Worm (Caenorhabditis elegans) whole organism, L1 larva: ENCODE data around the gene fipr-5.

Source experiments
- C04F5.9 ChIP-seq: sonication (generic microtip); optimal IDR thresholded peaks from 2 replicates; lab custom pipeline; 2016; ENCODE audit warnings: missing genetic modification characterization, missing compliant biosample characterization
- C16A3.4 ChIP-seq: fragments of 150-350 bp; optimal IDR thresholded peaks from 2 replicates; lab custom pipeline; 2014; ENCODE audit warnings: missing biosample characterization, missing genetic modification characterization
- C34B4.2 ChIP-seq: sonication (generic microtip); optimal IDR thresholded peaks from 2 replicates; lab custom pipeline; 2017; ENCODE audit warnings: mild to moderate bottlenecking, missing genetic modification characterization, missing compliant biosample characterization
- F16B12.6 ChIP-seq: fragments of 150-350 bp; optimal IDR thresholded peaks from 2 replicates; lab custom pipeline; 2014; ENCODE audit warnings: missing biosample characterization, missing genetic modification characterization
- Y116A8C.19 ChIP-seq: sonication (generic microtip); optimal IDR thresholded peaks from 2 replicates; lab custom pipeline; 2016; ENCODE audit warnings: missing compliant biosample characterization, missing genetic modification characterization, borderline replicate concordance
- aha-1 ChIP-seq: fragments of 150-350 bp; optimal IDR thresholded peaks from 2 replicates; lab custom pipeline; 2014; ENCODE audit warnings: missing biosample characterization, missing genetic modification characterization
- aly-2 ChIP-seq: fragments of 150-350 bp; optimal IDR thresholded peaks from 2 replicates; lab custom pipeline; 2014; ENCODE audit warnings: missing biosample characterization, missing genetic modification characterization
- ama-1 ChIP-seq: fragments of 150-350 bp; optimal IDR thresholded peaks from 2 replicates; lab custom pipeline; 2014
- ceh-8 ChIP-seq: fragments of 200-800 bp; sonication (Bioruptor generic); optimal IDR thresholded peaks from 2 replicates; lab custom pipeline; 2018; ENCODE audit warnings: mild to moderate bottlenecking, missing genetic modification characterization, moderate library complexity, missing compliant biosample characterization
- ceh-88 ChIP-seq: fragments of 200-800 bp; sonication (Bioruptor generic); IDR thresholded peaks from 2 replicates; pipeline ENCODE4 v1.3.6; 2022; ENCODE audit warnings: missing genetic modification characterization, missing compliant biosample characterization
- ceh-90 ChIP-seq: sonication (generic microtip); optimal IDR thresholded peaks from 2 replicates; lab custom pipeline; 2016; ENCODE audit warnings: missing genetic modification characterization, missing compliant biosample characterization
- ces-1 ChIP-seq: fragments of 150-350 bp; optimal IDR thresholded peaks from 2 replicates; lab custom pipeline; 2014; ENCODE audit warnings: missing biosample characterization, missing genetic modification reagents, missing genetic modification characterization
- dpl-1 ChIP-seq, 3 experiments: fragments of 150-350 bp in 2 of 3; sonication (generic microtip) in 1 of 3; optimal IDR thresholded peaks; 2 replicates each; lab custom pipeline; 2014 to 2017; ENCODE audit warnings: missing biosample characterization in 3 of 3, missing genetic modification characterization in 3 of 3, missing genetic modification reagents in 3 of 3
- efl-3 ChIP-seq: fragments of 200-800 bp; sonication (Bioruptor generic); optimal IDR thresholded peaks from 2 replicates; lab custom pipeline; 2018; ENCODE audit warnings: mild to moderate bottlenecking, missing genetic modification characterization, missing compliant biosample characterization
- egl-27 ChIP-seq, 2 experiments: fragments of 150-350 bp in 1 of 2; sonication (generic microtip); optimal IDR thresholded peaks; 3 replicates each; lab custom pipeline; 2017 to 2018; ENCODE audit warnings: missing biosample characterization in 2 of 2, missing genetic modification characterization in 2 of 2, missing genetic modification reagents in 2 of 2
- elt-2 ChIP-seq: sonication (generic microtip); optimal IDR thresholded peaks from 2 replicates; lab custom pipeline; 2016; ENCODE audit warnings: missing genetic modification characterization, mild to moderate bottlenecking, inconsistent platforms, missing compliant biosample characterization, missing genetic modification reagents
- ets-5 ChIP-seq: fragments of 200-800 bp; sonication (Bioruptor generic); IDR thresholded peaks from 2 replicates; pipeline ENCODE4 v1.3.6; 2022; ENCODE audit warnings: missing genetic modification characterization, missing compliant biosample characterization
- fkh-4 ChIP-seq: sonication (generic microtip); optimal IDR thresholded peaks from 2 replicates; lab custom pipeline; 2016; ENCODE audit warnings: missing compliant biosample characterization, missing genetic modification characterization, borderline replicate concordance
- fkh-8 ChIP-seq: sonication (generic microtip); optimal IDR thresholded peaks from 2 replicates; lab custom pipeline; 2016; ENCODE audit warnings: mild to moderate bottlenecking, missing genetic modification characterization, missing compliant biosample characterization
- grh-1 ChIP-seq: fragments of 200-800 bp; sonication (Bioruptor generic); IDR thresholded peaks from 2 replicates; pipeline ENCODE4 v1.3.6; 2022; ENCODE audit warnings: missing genetic modification reagents, missing genetic modification characterization, missing compliant biosample characterization
- hlh-4 ChIP-seq: sonication (generic microtip); optimal IDR thresholded peaks from 2 replicates; lab custom pipeline; 2016; ENCODE audit warnings: mild to moderate bottlenecking, missing genetic modification characterization, missing compliant biosample characterization
- hpl-2 ChIP-seq: fragments of 150-350 bp; optimal IDR thresholded peaks from 2 replicates; lab custom pipeline; 2014; ENCODE audit warnings: missing biosample characterization, missing genetic modification reagents, missing genetic modification characterization
- irx-1 ChIP-seq: sonication (generic microtip); optimal IDR thresholded peaks from 2 replicates; lab custom pipeline; 2016; ENCODE audit warnings: missing genetic modification characterization, missing compliant biosample characterization
- lsy-2 ChIP-seq, 2 experiments: fragments of 150-350 bp; optimal IDR thresholded peaks; 2 replicates each; lab custom pipeline; 2014; ENCODE audit warnings: missing biosample characterization in 2 of 2, missing genetic modification characterization in 2 of 2
- mdl-1 ChIP-seq, 2 experiments: fragments of 150-350 bp; optimal IDR thresholded peaks; 2 replicates each; lab custom pipeline; 2014 to 2017; ENCODE audit warnings: missing biosample characterization in 2 of 2, missing genetic modification characterization in 2 of 2, inconsistent platforms in 1 of 2
- nhr-11 ChIP-seq: fragments of 150-350 bp; optimal IDR thresholded peaks from 2 replicates; lab custom pipeline; 2014; ENCODE audit warnings: missing biosample characterization, missing genetic modification characterization
- nhr-19 ChIP-seq: fragments of 200-800 bp; sonication (Bioruptor generic); conservative IDR thresholded peaks from 2 replicates; pipeline ENCODE4 v1.3.6; 2022; ENCODE audit warnings: missing genetic modification characterization, missing compliant biosample characterization
- nhr-47 ChIP-seq: sonication (generic microtip); optimal IDR thresholded peaks from 2 replicates; lab custom pipeline; 2016; ENCODE audit warnings: mild to moderate bottlenecking, missing genetic modification characterization, moderate library complexity, missing compliant biosample characterization
- nhr-76 ChIP-seq: sonication (generic microtip); optimal IDR thresholded peaks from 2 replicates; lab custom pipeline; 2017; ENCODE audit warnings: missing biosample characterization, missing genetic modification characterization
- pax-3 ChIP-seq: fragments of 200-800 bp; sonication (Bioruptor generic); optimal IDR thresholded peaks from 2 replicates; lab custom pipeline; 2018; ENCODE audit warnings: mild to moderate bottlenecking, missing genetic modification characterization, moderate library complexity, missing compliant biosample characterization
- pqm-1 ChIP-seq: sonication (generic microtip); optimal IDR thresholded peaks from 3 replicates; lab custom pipeline; 2017; ENCODE audit warnings: missing biosample characterization, missing genetic modification characterization
- skn-1 ChIP-seq: fragments of 150-350 bp; optimal IDR thresholded peaks from 2 replicates; lab custom pipeline; 2014; ENCODE audit warnings: missing biosample characterization, missing genetic modification characterization
- snu-23 ChIP-seq: sonication (generic microtip); optimal IDR thresholded peaks from 2 replicates; lab custom pipeline; 2016; ENCODE audit warnings: missing genetic modification characterization, missing compliant biosample characterization
- swsn-7 ChIP-seq: sonication (generic microtip); optimal IDR thresholded peaks from 2 replicates; lab custom pipeline; 2016; ENCODE audit warnings: missing genetic modification characterization, missing compliant biosample characterization
- unc-62 ChIP-seq: fragments of 150-350 bp; optimal IDR thresholded peaks from 2 replicates; lab custom pipeline; 2014; ENCODE audit warnings: missing biosample characterization, missing genetic modification reagents, missing genetic modification characterization
- vab-15 ChIP-seq: sonication (generic microtip); optimal IDR thresholded peaks from 2 replicates; lab custom pipeline; 2017; ENCODE audit warnings: missing genotype, mild to moderate bottlenecking, missing genetic modification characterization, missing compliant biosample characterization
- zag-1 ChIP-seq: fragments of 150-350 bp; optimal IDR thresholded peaks from 2 replicates; lab custom pipeline; 2014; ENCODE audit warnings: missing biosample characterization, missing genetic modification characterization
- ztf-4 ChIP-seq: fragments of 150-350 bp; optimal IDR thresholded peaks from 2 replicates; lab custom pipeline; 2014; ENCODE audit warnings: missing biosample characterization, missing genetic modification characterization

fipr-5 gene

ce11 chrV:10212627-10213026 lies 8.6 kb downstream of the fipr-5 start, which contains the start of gene hpo-40:
hpo-40 (plus strand) TSS chrV:10212927.
- no peak for TF ChIP-seq aha-1 (tag; lab: Kevin White, UChicago)
- no peak for TF ChIP-seq hpl-2
- TF ChIP-seq grh-1: no peak
- no peak for TF ChIP-seq nhr-11 (tag; lab: Kevin White, UChicago)
- no peak for TF ChIP-seq nhr-47 (tag; lab: Kevin White, UChicago)
- no peak for TF ChIP-seq mdl-1 (tag; optimal IDR thresholded peaks at IDR 0.05; lab: Kevin White, UChicago)
- no peak for TF ChIP-seq ama-1 (lab: Kevin White, UChicago)
- no peak for TF ChIP-seq zag-1 (tag; lab: Kevin White, UChicago)
- no peak for TF ChIP-seq nhr-76 (tag; lab: Kevin White, UChicago)
- no peak for TF ChIP-seq ets-5
- TF ChIP-seq dpl-1 (GFP tag; optimal IDR thresholded peaks at IDR 0.05; lab: Kevin White, UChicago): no peak

ce11 chrV:10212027-10212426 lies 9.2 kb downstream of the fipr-5 start, which contains the start of gene zhit-3:
zhit-3 (minus strand) TSS chrV:10212127.
- TF ChIP-seq ceh-8 (no peak), dpl-1 (GFP tag; optimal IDR thresholded peaks at IDR 0.05; lab: Kevin White, UChicago) (no peak), aly-2 (tag; lab: Kevin White, UChicago) (no peak), vab-15 (tag; lab: Kevin White, UChicago) (no peak), pqm-1 (tag; lab: Kevin White, UChicago) (no peak), efl-3 (GFP tag; lab: Kevin White, UChicago) (no peak), ceh-90 (tag; lab: Kevin White, UChicago) (no peak), ces-1 (GFP tag; lab: Kevin White, UChicago) (no peak), fkh-8 (tag; lab: Kevin White, UChicago) (no peak), grh-1 (no peak), nhr-11 (tag; lab: Kevin White, UChicago) (no peak)

- TF ChIP-seq nhr-19 (GFP tag; lab: Robert Waterston, UW): no peak
- TF ChIP-seq, all 84 proteins: peak for 0
These were observed 11.0 kb downstream of the fipr-5 start, which contains the start of gene tftc-3 for ce11 chrV:10210244-10210643. tftc-3 (minus strand) TSS chrV:10210344.

- no peak for TF ChIP-seq C34B4.2 (tag; lab: Kevin White, UChicago)
- no peak for TF ChIP-seq nhr-19 (GFP tag; lab: Robert Waterston, UW)
- TF ChIP-seq ztf-4 (tag; lab: Kevin White, UChicago): no peak
- no peak for TF ChIP-seq swsn-7 (tag; lab: Kevin White, UChicago)
- no peak for TF ChIP-seq elt-2 (tag; lab: Kevin White, UChicago)
- TF ChIP-seq unc-62: no peak
- no peak for TF ChIP-seq fkh-4 (tag; lab: Kevin White, UChicago)
- no peak for TF ChIP-seq egl-27 (tag; optimal IDR thresholded peaks at IDR 0.05; lab: Kevin White, UChicago)
- no peak for TF ChIP-seq aha-1 (tag; lab: Kevin White, UChicago)
- TF ChIP-seq hlh-4 (tag; lab: Kevin White, UChicago): no peak
- no peak for TF ChIP-seq aly-2 (tag; lab: Kevin White, UChicago)
- no peak for TF ChIP-seq C04F5.9 (tag; lab: Kevin White, UChicago)
- no peak for TF ChIP-seq zag-1 (tag; lab: Kevin White, UChicago)
- TF ChIP-seq lsy-2 (tag; optimal IDR thresholded peaks at IDR 0.05; lab: Kevin White, UChicago): no peak
- TF ChIP-seq ceh-88 (GFP tag; lab: Robert Waterston, UW): no peak
- TF ChIP-seq skn-1 (tag; lab: Kevin White, UChicago): no peak
- TF ChIP-seq irx-1 (tag; lab: Kevin White, UChicago): no peak
- TF ChIP-seq Y116A8C.19 (tag; lab: Kevin White, UChicago): no peak
- TF ChIP-seq, all 84 proteins: peak for 0
These were observed 14.7 kb downstream of the fipr-5 start, which contains the start of gene rpc-25 for ce11 chrV:10206502-10206901. rpc-25 (minus strand) TSS chrV:10206602.

ce11 chrV:10205483-10205882 lies 15.7 kb downstream of the fipr-5 start, which contains the start of gene ZK856.16:
ZK856.16 (minus strand) TSS chrV:10205583.
- no peak for TF ChIP-seq pax-3 (tag; lab: Kevin White, UChicago)
- no peak for TF ChIP-seq F16B12.6 (tag; lab: Kevin White, UChicago)
- TF ChIP-seq C16A3.4 (tag; lab: Kevin White, UChicago): no peak
- no peak for TF ChIP-seq snu-23 (GFP tag; lab: Kevin White, UChicago)
- TF ChIP-seq, all 84 proteins: peak for 0
